Worm (Caenorhabditis elegans): Measurements from ENCODE around the gene Y71H2AM.29.

The Y71H2AM.29 gene

DNA sequence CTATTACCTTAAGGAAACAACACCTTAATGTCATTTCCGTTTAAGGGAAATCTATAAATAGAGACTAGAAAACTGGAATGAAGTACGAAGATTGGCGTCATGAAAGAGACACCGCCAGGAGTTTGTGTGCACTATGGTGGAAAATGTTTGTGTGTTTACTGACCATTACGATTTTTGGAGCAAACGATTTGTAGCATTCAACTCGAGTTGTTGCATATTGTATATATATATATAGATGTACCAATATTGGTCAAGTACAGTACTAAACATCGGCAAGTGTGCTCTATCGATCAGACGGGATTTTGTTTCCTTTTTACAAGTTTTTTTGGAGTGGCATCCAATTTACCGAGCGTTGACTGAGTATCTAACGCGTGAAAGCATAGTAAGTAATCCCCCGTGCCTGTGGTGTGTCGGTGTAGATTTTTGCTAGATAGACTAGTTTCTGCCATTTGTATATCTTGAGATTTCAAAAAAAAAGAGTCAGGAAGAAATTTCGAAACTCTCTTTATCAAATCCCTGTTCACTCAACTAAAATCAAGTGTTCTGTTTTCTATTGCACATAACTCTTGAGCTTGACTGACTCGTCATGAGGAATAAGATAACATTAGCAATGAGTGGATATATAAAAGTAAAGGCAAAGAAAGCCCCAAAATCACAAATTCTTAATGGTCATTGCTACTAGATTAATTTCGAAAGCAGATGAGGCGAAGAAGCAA lies 30.6 kb upstream of the Y71H2AM.29 start, which contains the start of the genes twk-45 and Y71H2AM.25:
twk-45 (minus strand) TSS at position 101 of the 716 bp plus-strand sequence.
Y71H2AM.25 (plus strand) TSS at position 666 of the 716 bp plus-strand sequence.
- no peak for TF ChIP-seq ces-1 (GFP tag; optimal IDR thresholded peaks at IDR 0.05)
- peak; percentile 13 for TF ChIP-seq aha-1 (tag)

DNA sequence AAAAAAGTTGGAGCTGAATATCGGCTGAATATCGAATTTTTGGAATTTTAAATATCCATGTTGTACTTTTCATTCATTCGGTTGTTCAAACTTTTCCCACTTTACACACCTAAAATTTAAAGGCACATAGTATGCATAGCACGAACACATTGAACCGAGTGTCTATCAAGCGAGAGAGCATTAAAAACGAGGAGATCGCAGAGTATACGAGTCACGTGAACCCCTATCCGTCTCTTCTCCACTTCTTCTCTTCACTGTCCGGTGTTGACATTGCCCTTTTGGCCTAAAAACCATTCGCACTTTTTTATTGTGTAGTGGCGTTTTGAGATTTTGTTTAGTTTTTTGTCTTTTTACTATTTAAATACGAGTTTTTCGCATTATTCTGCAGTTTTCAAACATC lies 28.1 kb upstream of the Y71H2AM.29 start:
- TF ChIP-seq nhr-42 (GFP tag; IDR thresholded peaks at IDR 0.05) (no peak), fkh-10 (GFP tag; optimal IDR thresholded peaks at IDR 0.05) (no peak), daf-19 (GFP tag; conservative IDR thresholded peaks at IDR 0.05) (no peak), rbr-2 (tag; optimal IDR thresholded peaks at IDR 0.05) (no peak), mxl-2 (GFP tag; conservative IDR thresholded peaks at IDR 0.05) (no peak), ceh-20 (GFP tag; IDR thresholded peaks at IDR 0.05) (no peak), nhr-76 (tag; optimal IDR thresholded peaks at IDR 0.05) (no peak), D1046.2 (GFP tag; IDR thresholded peaks at IDR 0.05) (no peak), Y105C5A.15 (GFP tag; IDR thresholded peaks at IDR 0.05) (no peak), ceh-44 (GFP tag; IDR thresholded peaks at IDR 0.05) (no peak), zip-2 (tag; optimal IDR thresholded peaks at IDR 0.05) (no peak), lin-38 (GFP tag; IDR thresholded peaks at IDR 0.05) (peak; percentile 54), zag-1 (tag; optimal IDR thresholded peaks at IDR 0.05) (no peak), nhr-102 (tag; optimal IDR thresholded peaks at IDR 0.05) (no peak), R02D3.7 (tag; optimal IDR thresholded peaks at IDR 0.05) (no peak), nhr-6 (tag; optimal IDR thresholded peaks at IDR 0.05) (peak; percentile 13), nhr-41 (GFP tag; IDR thresholded peaks at IDR 0.05) (no peak), ceh-32 (tag; optimal IDR thresholded peaks at IDR 0.05; ENCODE audit: poor library complexity) (no peak), lir-3 (tag; optimal IDR thresholded peaks at IDR 0.05) (no peak), Y75B8A.6 (GFP tag; IDR thresholded peaks at IDR 0.05) (no peak), cey-2 (tag; optimal IDR thresholded peaks at IDR 0.05; ENCODE audit: borderline replicate concordance, insufficient read depth) (no peak), nhr-237 (tag; optimal IDR thresholded peaks at IDR 0.05) (no peak), skn-1 (tag; optimal IDR thresholded peaks at IDR 0.05) (no peak), ztf-11 (tag; optimal IDR thresholded peaks at IDR 0.05) (no peak), F49E8.2 (tag; optimal IDR thresholded peaks at IDR 0.05; ENCODE audit: borderline replicate concordance) (no peak), nhr-48 (tag; optimal IDR thresholded peaks at IDR 0.05) (no peak), set-16 (GFP tag; IDR thresholded peaks at IDR 0.05) (no peak), Y48G9A.11 (GFP tag; IDR thresholded peaks at IDR 0.05) (no peak), Y5F2A.4 (GFP tag; optimal IDR thresholded peaks at IDR 0.05) (no peak), ceh-62 (tag; optimal IDR thresholded peaks at IDR 0.05) (no peak), vab-7 (GFP tag; IDR thresholded peaks at IDR 0.05) (no peak), nhr-111 (GFP tag; optimal IDR thresholded peaks at IDR 0.05) (no peak), egl-43 (GFP tag; IDR thresholded peaks at IDR 0.05) (no peak), lim-7 (GFP tag; IDR thresholded peaks at IDR 0.05) (no peak), dpl-1 (GFP tag; optimal IDR thresholded peaks at IDR 0.05) (peak; percentile 55), dmd-9 (GFP tag; IDR thresholded peaks at IDR 0.05) (no peak), lin-13 (GFP tag; optimal IDR thresholded peaks at IDR 0.05) (no peak), duxl-1 (tag; optimal IDR thresholded peaks at IDR 0.05; ENCODE audit: poor library complexity) (no peak), fos-1 (tag; optimal IDR thresholded peaks at IDR 0.05) (no peak), mxl-3 (GFP tag; optimal IDR thresholded peaks at IDR 0.05) (no peak), pqm-1 (tag; optimal IDR thresholded peaks at IDR 0.05) (peak; percentile 58), spr-1 (tag; optimal IDR thresholded peaks at IDR 0.05) (no peak), mes-2 (tag; optimal IDR thresholded peaks at IDR 0.05; ENCODE audit: poor library complexity, severe bottlenecking) (peak; percentile 47), ZK337.2 (GFP tag; IDR thresholded peaks at IDR 0.05) (no peak), snpc-4 (tag; optimal IDR thresholded peaks at IDR 0.05) (no peak), ceh-82 (tag; optimal IDR thresholded peaks at IDR 0.05) (no peak), hlh-11 (tag; optimal IDR thresholded peaks at IDR 0.05) (peak; percentile 61)

Measured in whole organism, L4 larva.